Worm (Caenorhabditis elegans) whole organism, early embryonic: ENCODE measurements around the gene twk-25.

Experiments used
- B0310.2 ChIP-seq: sonication (generic microtip); optimal IDR thresholded peaks from 2 replicates; lab custom pipeline; 2016; ENCODE audit warnings: mild to moderate bottlenecking, missing genetic modification characterization, missing compliant biosample characterization
- F13C5.2 ChIP-seq: sonication (generic microtip); optimal IDR thresholded peaks from 2 replicates; lab custom pipeline; 2017; ENCODE audit warnings: mild to moderate bottlenecking, missing genetic modification characterization, inconsistent platforms, missing compliant biosample characterization
- ama-1 ChIP-seq: fragments of 150-350 bp; optimal IDR thresholded peaks from 2 replicates; lab custom pipeline; 2014
- ets-7 ChIP-seq: sonication (generic microtip); optimal IDR thresholded peaks from 2 replicates; lab custom pipeline; 2016; ENCODE audit warnings: missing genotype, missing genetic modification characterization, missing compliant biosample characterization
- pes-1 ChIP-seq: fragments of 200-800 bp; sonication (Bioruptor generic); IDR thresholded peaks from 2 replicates; pipeline ENCODE4 v1.3.6; 2022; ENCODE audit warnings: missing genetic modification reagents, missing genetic modification characterization, missing compliant biosample characterization

- no peak for TF ChIP-seq B0310.2 (tag; lab: Kevin White, UChicago)
- TF ChIP-seq F13C5.2 (tag; lab: Kevin White, UChicago), result no peak
- TF ChIP-seq ets-7, result no peak
- no peak for TF ChIP-seq pes-1 (GFP tag; lab: Robert Waterston, UW)
- TF ChIP-seq ama-1 (lab: Kevin White, UChicago), result peak; percentile 12
Observed at ce11 chrIV:11522225-11522952, 17.9 kb downstream of the twk-25 start.
